Worm (Caenorhabditis elegans) whole organism, L2 larva: ENCODE results near the gene str-14.

Source experiments
- C34F6.9 ChIP-seq: fragments of 150-350 bp; optimal IDR thresholded peaks from 2 replicates; lab custom pipeline; 2014; ENCODE audit warnings: missing biosample characterization, missing genetic modification characterization
- R02D3.7 ChIP-seq: fragments of 150-350 bp; optimal IDR thresholded peaks from 2 replicates; lab custom pipeline; 2014; ENCODE audit warnings: missing biosample characterization, missing genetic modification characterization
- Y55F3AM.14 ChIP-seq: fragments of 200-800 bp; sonication (Bioruptor generic); optimal IDR thresholded peaks from 2 replicates; lab custom pipeline; 2018; ENCODE audit warnings: mild to moderate bottlenecking, missing genetic modification characterization, missing compliant biosample characterization
- ZK546.5 ChIP-seq: sonication (generic microtip); optimal IDR thresholded peaks from 2 replicates; lab custom pipeline; 2017; ENCODE audit warnings: missing biosample characterization, missing genetic modification characterization
- aly-2 ChIP-seq: fragments of 150-350 bp; optimal IDR thresholded peaks from 2 replicates; lab custom pipeline; 2014; ENCODE audit warnings: missing biosample characterization, missing genetic modification characterization
- ama-1 ChIP-seq: fragments of 150-350 bp; optimal IDR thresholded peaks from 2 replicates; lab custom pipeline; 2018; ENCODE audit warnings: inconsistent platforms
- blmp-1 ChIP-seq: sonication (generic microtip); optimal IDR thresholded peaks from 2 replicates; lab custom pipeline; 2017; ENCODE audit warnings: missing genetic modification characterization, mild to moderate bottlenecking, missing compliant biosample characterization, antibody characterized with exemption, moderate library complexity; ENCODE audit not compliant: insufficient read depth
- ceh-82 ChIP-seq: fragments of 150-350 bp; optimal IDR thresholded peaks from 2 replicates; lab custom pipeline; 2014; ENCODE audit warnings: missing biosample characterization, missing genetic modification characterization
- crh-2 ChIP-seq: sonication (generic microtip); optimal IDR thresholded peaks from 2 replicates; lab custom pipeline; 2017; ENCODE audit warnings: missing biosample characterization, missing genetic modification characterization
- egl-27 ChIP-seq: sonication (generic microtip); optimal IDR thresholded peaks from 3 replicates; lab custom pipeline; 2017; ENCODE audit warnings: missing biosample characterization, missing genetic modification reagents, missing genetic modification characterization
- elt-1 ChIP-seq: fragments of 150-350 bp; optimal IDR thresholded peaks from 2 replicates; lab custom pipeline; 2014; ENCODE audit warnings: missing biosample characterization, missing genetic modification characterization
- elt-3 ChIP-seq: sonication (generic microtip); optimal IDR thresholded peaks from 2 replicates; lab custom pipeline; 2017; ENCODE audit warnings: missing biosample characterization, missing genetic modification characterization
- fos-1 ChIP-seq: fragments of 150-350 bp; optimal IDR thresholded peaks from 2 replicates; lab custom pipeline; 2014; ENCODE audit warnings: missing biosample characterization, missing genetic modification characterization
- gmeb-1 ChIP-seq: fragments of 150-350 bp; optimal IDR thresholded peaks from 2 replicates; lab custom pipeline; 2014; ENCODE audit warnings: missing biosample characterization, missing genetic modification characterization
- lin-13 ChIP-seq: fragments of 150-350 bp; optimal IDR thresholded peaks from 2 replicates; lab custom pipeline; 2014; ENCODE audit warnings: missing biosample characterization, missing genetic modification reagents, missing genetic modification characterization
- lin-39 ChIP-seq: fragments of 150-350 bp; optimal IDR thresholded peaks from 2 replicates; lab custom pipeline; 2014; ENCODE audit warnings: missing biosample characterization, missing genetic modification reagents, missing genetic modification characterization
- mab-5 ChIP-seq: fragments of 150-350 bp; optimal IDR thresholded peaks from 2 replicates; lab custom pipeline; 2014; ENCODE audit warnings: missing biosample characterization, missing genetic modification characterization
- mbf-1 ChIP-seq: sonication (generic microtip); optimal IDR thresholded peaks from 2 replicates; lab custom pipeline; 2017; ENCODE audit warnings: missing biosample characterization, missing genetic modification characterization
- mdl-1 ChIP-seq, 2 experiments: fragments of 150-350 bp in 1 of 2; sonication (generic microtip) in 1 of 2; optimal IDR thresholded peaks; 2 replicates each; lab custom pipeline; 2017; ENCODE audit warnings: missing biosample characterization in 2 of 2, missing genetic modification characterization in 2 of 2
- nhr-10 ChIP-seq: sonication (generic microtip); optimal IDR thresholded peaks from 2 replicates; lab custom pipeline; 2017; ENCODE audit warnings: missing biosample characterization, missing genetic modification characterization
- nhr-11 ChIP-seq: fragments of 150-350 bp; optimal IDR thresholded peaks from 2 replicates; lab custom pipeline; 2014; ENCODE audit warnings: missing biosample characterization, missing genetic modification characterization
- nhr-12 ChIP-seq: fragments of 150-350 bp; optimal IDR thresholded peaks from 2 replicates; lab custom pipeline; 2014; ENCODE audit warnings: missing biosample characterization, missing genetic modification characterization
- nhr-21 ChIP-seq: fragments of 150-350 bp; optimal IDR thresholded peaks from 2 replicates; lab custom pipeline; 2014; ENCODE audit warnings: missing biosample characterization, missing genetic modification characterization
- nhr-23 ChIP-seq: fragments of 150-350 bp; optimal IDR thresholded peaks from 2 replicates; lab custom pipeline; 2014; ENCODE audit warnings: missing biosample characterization, missing genetic modification reagents, missing genetic modification characterization
- nhr-237 ChIP-seq: fragments of 150-350 bp; optimal IDR thresholded peaks from 2 replicates; lab custom pipeline; 2014; ENCODE audit warnings: missing biosample characterization, missing genetic modification characterization
- nhr-6 ChIP-seq: fragments of 150-350 bp; optimal IDR thresholded peaks from 2 replicates; lab custom pipeline; 2014; ENCODE audit warnings: missing biosample characterization, missing genetic modification characterization
- nhr-77 ChIP-seq: fragments of 150-350 bp; optimal IDR thresholded peaks from 2 replicates; lab custom pipeline; 2014; ENCODE audit warnings: missing biosample characterization, missing genetic modification characterization
- sma-3 ChIP-seq: sonication (generic microtip); optimal IDR thresholded peaks from 2 replicates; lab custom pipeline; 2016; ENCODE audit warnings: missing genetic modification reagents, missing genetic modification characterization, missing compliant biosample characterization
- sma-9 ChIP-seq, 2 experiments: fragments of 150-350 bp in 1 of 2; sonication (generic microtip) in 1 of 2; optimal IDR thresholded peaks; 2 replicates each; lab custom pipeline; 2014 to 2016; ENCODE audit warnings: missing genetic modification characterization in 2 of 2, mild to moderate bottlenecking in 1 of 2, missing biosample characterization in 1 of 2, missing compliant biosample characterization in 1 of 2, missing genetic modification reagents in 1 of 2, moderate library complexity in 1 of 2
- snpc-4 ChIP-seq: fragments of 150-350 bp; optimal IDR thresholded peaks from 2 replicates; lab custom pipeline; 2014; ENCODE audit warnings: missing biosample characterization, missing genetic modification characterization
- unc-39 ChIP-seq: fragments of 150-350 bp; optimal IDR thresholded peaks from 2 replicates; lab custom pipeline; 2014; ENCODE audit warnings: missing biosample characterization, missing genetic modification characterization
- unc-62 ChIP-seq: fragments of 150-350 bp; optimal IDR thresholded peaks from 2 replicates; lab custom pipeline; 2014; ENCODE audit warnings: missing biosample characterization, missing genetic modification reagents, missing genetic modification characterization
- zag-1 ChIP-seq: fragments of 150-350 bp; optimal IDR thresholded peaks from 2 replicates; lab custom pipeline; 2014; ENCODE audit warnings: missing biosample characterization, missing genetic modification characterization
- ztf-1 ChIP-seq: fragments of 200-800 bp; sonication (Bioruptor generic); conservative IDR thresholded peaks from 2 replicates; pipeline ENCODE4 v1.3.6; 2022; ENCODE audit warnings: missing genetic modification characterization, missing compliant biosample characterization
- ztf-11 ChIP-seq: sonication (generic microtip); optimal IDR thresholded peaks from 2 replicates; lab custom pipeline; 2017; ENCODE audit warnings: missing biosample characterization, missing genetic modification characterization
- ztf-4 ChIP-seq: fragments of 150-350 bp; optimal IDR thresholded peaks from 2 replicates; lab custom pipeline; 2014; ENCODE audit warnings: missing biosample characterization, missing genetic modification characterization

Gene str-14

ce11 chrV:16424428-16424827, 30.5 kb downstream of the str-14 start, which contains the start of gene srw-29:
Gene srw-29, minus strand, starts transcription at chrV:16424528.
- no peak for TF ChIP-seq elt-1 (tag; lab: Kevin White, UChicago)
- TF ChIP-seq blmp-1 (tag; lab: Kevin White, UChicago) = no peak
- no peak for TF ChIP-seq snpc-4 (tag; lab: Kevin White, UChicago)
- no peak for TF ChIP-seq nhr-23 (tag; lab: Kevin White, UChicago)
- no peak for TF ChIP-seq nhr-11 (tag; lab: Kevin White, UChicago)
- no peak for TF ChIP-seq ama-1 (lab: Kevin White, UChicago)
- no peak for TF ChIP-seq unc-62
- no peak for TF ChIP-seq Y55F3AM.14 (GFP tag; lab: Kevin White, UChicago)
- no peak for TF ChIP-seq nhr-6
- no peak for TF ChIP-seq ztf-4
- TF ChIP-seq nhr-21 (tag; lab: Kevin White, UChicago) = no peak
- TF ChIP-seq ceh-82 = no peak
- no peak for TF ChIP-seq nhr-12 (tag; lab: Kevin White, UChicago)
- no peak for TF ChIP-seq unc-39 (tag; lab: Kevin White, UChicago)
- TF ChIP-seq R02D3.7 (tag; lab: Kevin White, UChicago) = no peak
- TF ChIP-seq lin-39 = no peak
- no peak for TF ChIP-seq zag-1 (tag; lab: Kevin White, UChicago)
- TF ChIP-seq mab-5 (tag; lab: Kevin White, UChicago) = no peak

ce11 chrV:16420696-16421095, 34.3 kb downstream of the str-14 start, which contains the start of gene srw-48:
Gene srw-48, plus strand, starts transcription at chrV:16420996.
- TF ChIP-seq C34F6.9 (tag; lab: Kevin White, UChicago) = no peak
- TF ChIP-seq R02D3.7 (tag; lab: Kevin White, UChicago) = no peak

ce11 chrV:16419769-16420168, 35.2 kb downstream of the str-14 start, which contains the start of gene F26D2.16:
Gene F26D2.16, minus strand, starts transcription at chrV:16419869.
- TF ChIP-seq ztf-11 (tag; lab: Kevin White, UChicago) = no peak
- TF ChIP-seq nhr-77 (tag; lab: Kevin White, UChicago) = no peak
- no peak for TF ChIP-seq crh-2 (tag; lab: Kevin White, UChicago)
- no peak for TF ChIP-seq ZK546.5
- TF ChIP-seq Y55F3AM.14 (GFP tag; lab: Kevin White, UChicago) = no peak
- no peak for TF ChIP-seq sma-3 (GFP tag; lab: Kevin White, UChicago)
- no peak for TF ChIP-seq lin-13 (GFP tag; lab: Kevin White, UChicago)
- TF ChIP-seq aly-2 (tag; lab: Kevin White, UChicago) = no peak
- no peak for TF ChIP-seq blmp-1 (tag; lab: Kevin White, UChicago)
- no peak for TF ChIP-seq egl-27 (tag; lab: Kevin White, UChicago)
- no peak for TF ChIP-seq ztf-4
- TF ChIP-seq fos-1 = no peak
- TF ChIP-seq nhr-21 (tag; lab: Kevin White, UChicago) = no peak
- TF ChIP-seq ceh-82 = no peak
- TF ChIP-seq mbf-1 (tag; lab: Kevin White, UChicago) = no peak
- no peak for TF ChIP-seq nhr-23 (tag; lab: Kevin White, UChicago)
- no peak for TF ChIP-seq ztf-1 (GFP tag; lab: Robert Waterston, UW)

ce11 chrV:16417014-16417413, 38.0 kb downstream of the str-14 start, which contains the start of gene str-55:
Gene str-55, minus strand, starts transcription at chrV:16417114.
- TF ChIP-seq elt-3 (tag; lab: Kevin White, UChicago) (no peak), ztf-11 (tag; lab: Kevin White, UChicago) (no peak), nhr-10 (tag; lab: Kevin White, UChicago) (no peak)

- TF ChIP-seq nhr-6 (no peak), zag-1 (tag; lab: Kevin White, UChicago) (no peak), sma-9 (GFP tag; optimal IDR thresholded peaks at IDR 0.05; lab: Kevin White, UChicago) (no peak), sma-9 (tag; optimal IDR thresholded peaks at IDR 0.05; lab: Kevin White, UChicago) (no peak), blmp-1 (tag; lab: Kevin White, UChicago) (no peak), gmeb-1 (tag; lab: Kevin White, UChicago) (no peak), lin-13 (GFP tag; lab: Kevin White, UChicago) (no peak), ama-1 (lab: Kevin White, UChicago) (no peak), elt-3 (tag; lab: Kevin White, UChicago) (no peak), ztf-1 (GFP tag; lab: Robert Waterston, UW) (no peak), ztf-11 (tag; lab: Kevin White, UChicago) (no peak), C34F6.9 (tag; lab: Kevin White, UChicago) (no peak), nhr-237 (tag; lab: Kevin White, UChicago) (no peak), nhr-23 (tag; lab: Kevin White, UChicago) (no peak), mdl-1 (tag; optimal IDR thresholded peaks at IDR 0.05; lab: Kevin White, UChicago) (no peak), lin-39 (no peak), nhr-77 (tag; lab: Kevin White, UChicago) (no peak)
These were observed 44.4 kb downstream of the str-14 start, which contains the start of gene srh-145 for ce11 chrV:16410521-16410920. Gene srh-145, plus strand, starts transcription at chrV:16410713.
